Fruit fly (Drosophila melanogaster) whole organism, embryonic: ENCODE results near the gene Bgb.
A peak's percentile ranks its signal among the peaks of the same experiment; 100 is the strongest.

ENCODE experiments used
- Abd-B ChIP-seq: fragments of 200-800 bp; sonication (Bioruptor generic); optimal IDR thresholded peaks from 2 replicates; lab custom pipeline; 2018; ENCODE audit warnings: missing biosample characterization, mild to moderate bottlenecking, missing genetic modification characterization, moderate library complexity
- Ada2b ChIP-seq: fragments of 200-800 bp; sonication (Bioruptor generic); IDR thresholded peaks from 2 replicates; pipeline ENCODE4 v1.3.6; 2022; ENCODE audit warnings: missing biosample characterization, missing genetic modification characterization
- CG10147 ChIP-seq: fragments of 200-800 bp; sonication (Bioruptor generic); optimal IDR thresholded peaks from 2 replicates; lab custom pipeline; 2019; ENCODE audit warnings: missing biosample characterization, mild to moderate bottlenecking, missing genetic modification characterization, moderate library complexity
- CG12391 ChIP-seq: fragments of 200-800 bp; sonication (Bioruptor generic); optimal IDR thresholded peaks from 3 replicates; lab custom pipeline; 2018; ENCODE audit warnings: missing biosample characterization, mild to moderate bottlenecking, missing genetic modification characterization, moderate library complexity
- CG13296 ChIP-seq: fragments of 200-800 bp; sonication (Bioruptor generic); optimal IDR thresholded peaks from 3 replicates; lab custom pipeline; 2018; ENCODE audit warnings: missing biosample characterization, mild to moderate bottlenecking, missing genetic modification characterization
- CG1647 ChIP-seq: fragments of 200-800 bp; sonication (Bioruptor generic); optimal IDR thresholded peaks from 3 replicates; lab custom pipeline; 2016; ENCODE audit warnings: missing biosample characterization, missing genetic modification characterization
- CG17359 ChIP-seq: fragments of 200-800 bp; sonication (Bioruptor generic); optimal IDR thresholded peaks from 3 replicates; lab custom pipeline; 2018; ENCODE audit warnings: missing biosample characterization, mild to moderate bottlenecking, missing genetic modification characterization, moderate library complexity
- CG2678 ChIP-seq: fragments of 200-800 bp; sonication (Bioruptor generic); optimal IDR thresholded peaks from 3 replicates; lab custom pipeline; 2019; ENCODE audit warnings: missing biosample characterization, mild to moderate bottlenecking, missing genetic modification characterization, moderate library complexity
- CG3995 ChIP-seq: fragments of 200-800 bp; sonication (Bioruptor generic); optimal IDR thresholded peaks from 3 replicates; lab custom pipeline; 2016; ENCODE audit warnings: missing biosample characterization, missing genetic modification characterization
- CG4820 ChIP-seq: fragments of 200-800 bp; sonication (Bioruptor generic); optimal IDR thresholded peaks from 3 replicates; lab custom pipeline; 2016; ENCODE audit warnings: missing biosample characterization, missing genetic modification characterization
- CG5953 ChIP-seq: fragments of 200-800 bp; sonication (Bioruptor generic); IDR thresholded peaks from 2 replicates; pipeline ENCODE4 v1.3.6; 2022; ENCODE audit warnings: missing biosample characterization, missing genetic modification characterization
- CG6254 ChIP-seq: fragments of 200-800 bp; sonication (Bioruptor generic); optimal IDR thresholded peaks from 3 replicates; lab custom pipeline; 2017; ENCODE audit warnings: mild to moderate bottlenecking, missing biosample characterization, missing genetic modification reagents, missing genetic modification characterization
- CG6765 ChIP-seq: fragments of 200-800 bp; sonication (Bioruptor generic); optimal IDR thresholded peaks from 3 replicates; lab custom pipeline; 2017; ENCODE audit warnings: missing biosample characterization, mild to moderate bottlenecking, missing genetic modification characterization
- CG7271 ChIP-seq: fragments of 200-800 bp; sonication (Bioruptor generic); optimal IDR thresholded peaks from 2 replicates; lab custom pipeline; 2018; ENCODE audit warnings: missing biosample characterization, mild to moderate bottlenecking, missing genetic modification characterization, moderate library complexity
- CG8089 ChIP-seq: fragments of 200-800 bp; sonication (Bioruptor generic); optimal IDR thresholded peaks from 3 replicates; lab custom pipeline; 2016; ENCODE audit warnings: missing biosample characterization, missing genetic modification characterization
- CG9876 ChIP-seq: fragments of 200-800 bp; sonication (Bioruptor generic); optimal IDR thresholded peaks from 2 replicates; lab custom pipeline; 2016; ENCODE audit warnings: missing biosample characterization, missing genetic modification characterization
- CHES-1-like ChIP-seq: fragments of 200-800 bp; sonication (Bioruptor generic); optimal IDR thresholded peaks from 2 replicates; lab custom pipeline; 2016; ENCODE audit warnings: missing biosample characterization, missing genetic modification characterization
- CoRest ChIP-seq: fragments of 200-800 bp; sonication (Bioruptor generic); optimal IDR thresholded peaks from 3 replicates; lab custom pipeline; 2018; ENCODE audit warnings: missing biosample characterization, mild to moderate bottlenecking, missing genetic modification characterization, moderate library complexity
- Doc2 ChIP-seq: fragments of 200-800 bp; sonication (Bioruptor generic); IDR thresholded peaks from 2 replicates; pipeline ENCODE4 v1.3.6; 2022; ENCODE audit warnings: missing biosample characterization, missing genetic modification characterization
- Eip74EF ChIP-seq, 2 experiments: fragments of 200-800 bp in 1 of 2; fragments of >200 bp in 1 of 2; sonication (Bioruptor generic) in 1 of 2; optimal IDR thresholded peaks; 2 replicates each; lab custom pipeline; 2017 to 2019; ENCODE audit warnings: missing biosample characterization in 2 of 2, missing genetic modification characterization in 2 of 2, mild to moderate bottlenecking in 1 of 2, moderate library complexity in 1 of 2
- Fer3 ChIP-seq: fragments of 200-800 bp; sonication (Bioruptor generic); optimal IDR thresholded peaks from 2 replicates; lab custom pipeline; 2018; ENCODE audit warnings: missing biosample characterization, mild to moderate bottlenecking, missing genetic modification characterization, moderate library complexity
- Gug ChIP-seq: fragments of 200-800 bp; sonication (Bioruptor generic); IDR thresholded peaks from 4 replicates; pipeline ENCODE4 v1.3.6; 2022; ENCODE audit warnings: missing biosample characterization, missing genetic modification characterization
- HLH4C ChIP-seq: fragments of 200-800 bp; sonication (Bioruptor generic); IDR thresholded peaks from 3 replicates; pipeline ENCODE4 v1.3.6; 2022; ENCODE audit warnings: missing biosample characterization, missing genetic modification characterization; ENCODE audit not compliant: partially characterized antibody
- Hr78 ChIP-seq, 2 experiments: fragments of 200-800 bp in 1 of 2; fragments of >200 bp in 1 of 2; sonication (Bioruptor generic) in 1 of 2; optimal IDR thresholded peaks; 2 replicates each; lab custom pipeline; 2017 to 2019; ENCODE audit warnings: missing biosample characterization in 2 of 2, missing genetic modification characterization in 2 of 2, mild to moderate bottlenecking in 1 of 2, moderate library complexity in 1 of 2
- Lim3 ChIP-seq: fragments of 200-800 bp; sonication (Bioruptor generic); IDR thresholded peaks from 2 replicates; pipeline ENCODE4 v1.3.6; 2022; ENCODE audit warnings: missing biosample characterization, missing genetic modification characterization
- MBD-R2 ChIP-seq: fragments of 200-800 bp; sonication (Bioruptor generic); IDR thresholded peaks from 2 replicates; pipeline ENCODE4 v1.3.6; 2022; ENCODE audit warnings: missing biosample characterization, missing genetic modification characterization
- Neu2 ChIP-seq: fragments of 200-800 bp; sonication (Bioruptor generic); optimal IDR thresholded peaks from 3 replicates; lab custom pipeline; 2016; ENCODE audit warnings: missing biosample characterization, missing genetic modification characterization, borderline replicate concordance
- Oli ChIP-seq: fragments of 200-800 bp; sonication (Bioruptor generic); optimal IDR thresholded peaks from 2 replicates; lab custom pipeline; 2018; ENCODE audit warnings: missing biosample characterization, mild to moderate bottlenecking, missing genetic modification characterization, moderate library complexity
- Opbp ChIP-seq: fragments of 200-800 bp; sonication (Bioruptor generic); IDR thresholded peaks from 3 replicates; pipeline ENCODE4 v1.3.6; 2022; ENCODE audit warnings: missing biosample characterization, missing genetic modification characterization; ENCODE audit not compliant: partially characterized antibody
- Rfx ChIP-seq: fragments of 200-800 bp; sonication (Bioruptor generic); IDR thresholded peaks from 2 replicates; pipeline ENCODE4 v1.3.6; 2022; ENCODE audit warnings: missing biosample characterization, missing genetic modification characterization
- Side ChIP-seq: fragments of 200-800 bp; sonication (Bioruptor generic); optimal IDR thresholded peaks from 2 replicates; lab custom pipeline; 2016; ENCODE audit warnings: missing biosample characterization, missing genetic modification characterization
- Trl ChIP-seq, 3 experiments: fragments of >200 bp in 2 of 3; fragments of 200-800 bp in 1 of 3; sonication (Bioruptor generic) in 1 of 3; optimal IDR thresholded peaks; 2 replicates in 1 of 3; 3 replicates in 2 of 3; lab custom pipeline; 2016 to 2017; ENCODE audit warnings: missing biosample characterization in 1 of 3, missing genetic modification characterization in 1 of 3
- bigmax ChIP-seq: fragments of 200-800 bp; sonication (Bioruptor generic); optimal IDR thresholded peaks from 2 replicates; lab custom pipeline; 2018; ENCODE audit warnings: missing biosample characterization, mild to moderate bottlenecking, missing genetic modification characterization
- cas ChIP-seq: fragments of 200-800 bp; sonication (Bioruptor generic); IDR thresholded peaks from 2 replicates; pipeline ENCODE4 v1.3.6; 2022; ENCODE audit warnings: missing biosample characterization, missing genetic modification characterization
- chif ChIP-seq, 2 experiments: fragments of 200-800 bp; sonication (Bioruptor generic); optimal IDR thresholded peaks; 3 replicates each; lab custom pipeline; 2016; ENCODE audit warnings: missing biosample characterization in 2 of 2, missing genetic modification characterization in 2 of 2
- dysf ChIP-seq: fragments of 200-800 bp; sonication (Bioruptor generic); IDR thresholded peaks from 3 replicates; pipeline ENCODE4 v1.3.6; 2022; ENCODE audit warnings: missing biosample characterization, missing genetic modification characterization
- en ChIP-seq: fragments of 200-800 bp; sonication (Bioruptor generic); optimal IDR thresholded peaks from 2 replicates; lab custom pipeline; 2016; ENCODE audit warnings: missing biosample characterization, missing genetic modification characterization
- esg ChIP-seq: fragments of 200-800 bp; sonication (Bioruptor generic); conservative IDR thresholded peaks from 2 replicates; pipeline ENCODE4 v1.3.6; 2022; ENCODE audit warnings: missing biosample characterization, missing genetic modification characterization
- exex ChIP-seq: fragments of 200-800 bp; sonication (Bioruptor generic); optimal IDR thresholded peaks from 4 replicates; lab custom pipeline; 2018; ENCODE audit warnings: missing biosample characterization, mild to moderate bottlenecking, missing genetic modification characterization, moderate library complexity
- hb ChIP-seq: fragments of 200-800 bp; sonication (Bioruptor generic); IDR thresholded peaks from 3 replicates; pipeline ENCODE4 v1.3.6; 2022; ENCODE audit warnings: missing biosample characterization, missing genetic modification characterization; ENCODE audit not compliant: partially characterized antibody
- hkb ChIP-seq, 2 experiments: fragments of 200-800 bp in 1 of 2; fragments of >200 bp in 1 of 2; sonication (Bioruptor generic) in 1 of 2; IDR thresholded peaks in 1 of 2; optimal IDR thresholded peaks in 1 of 2; 2 replicates each; pipeline versions ENCODE4 v1.3.6 to Lab custom; 2017 to 2022; ENCODE audit warnings: missing biosample characterization in 1 of 2, missing genetic modification characterization in 1 of 2
- jumu ChIP-seq: fragments of 200-800 bp; sonication (Bioruptor generic); optimal IDR thresholded peaks from 3 replicates; lab custom pipeline; 2016; ENCODE audit warnings: missing biosample characterization, missing genetic modification characterization
- pfk ChIP-seq: fragments of 200-800 bp; sonication (Bioruptor generic); optimal IDR thresholded peaks from 2 replicates; lab custom pipeline; 2018; ENCODE audit warnings: missing biosample characterization, mild to moderate bottlenecking, missing genetic modification characterization, moderate library complexity
- pho ChIP-seq: fragments of 200-800 bp; sonication (Bioruptor generic); optimal IDR thresholded peaks from 2 replicates; lab custom pipeline; 2016; ENCODE audit warnings: missing biosample characterization, missing genetic modification characterization
- sug ChIP-seq: fragments of 200-800 bp; optimal IDR thresholded peaks from 2 replicates; lab custom pipeline; 2019; ENCODE audit warnings: missing biosample characterization, mild to moderate bottlenecking, missing genetic modification characterization, moderate library complexity
- twi ChIP-seq: fragments of 200-800 bp; optimal IDR thresholded peaks from 2 replicates; lab custom pipeline; 2019; ENCODE audit warnings: missing biosample characterization, mild to moderate bottlenecking, missing genetic modification characterization, moderate library complexity
- unpg ChIP-seq: fragments of 200-800 bp; sonication (Bioruptor generic); optimal IDR thresholded peaks from 3 replicates; lab custom pipeline; 2018; ENCODE audit warnings: missing biosample characterization, mild to moderate bottlenecking, missing genetic modification characterization, moderate library complexity
- yki ChIP-seq: fragments of >200 bp; optimal IDR thresholded peaks from 3 replicates; lab custom pipeline; 2018

The Bgb gene

DNA sequence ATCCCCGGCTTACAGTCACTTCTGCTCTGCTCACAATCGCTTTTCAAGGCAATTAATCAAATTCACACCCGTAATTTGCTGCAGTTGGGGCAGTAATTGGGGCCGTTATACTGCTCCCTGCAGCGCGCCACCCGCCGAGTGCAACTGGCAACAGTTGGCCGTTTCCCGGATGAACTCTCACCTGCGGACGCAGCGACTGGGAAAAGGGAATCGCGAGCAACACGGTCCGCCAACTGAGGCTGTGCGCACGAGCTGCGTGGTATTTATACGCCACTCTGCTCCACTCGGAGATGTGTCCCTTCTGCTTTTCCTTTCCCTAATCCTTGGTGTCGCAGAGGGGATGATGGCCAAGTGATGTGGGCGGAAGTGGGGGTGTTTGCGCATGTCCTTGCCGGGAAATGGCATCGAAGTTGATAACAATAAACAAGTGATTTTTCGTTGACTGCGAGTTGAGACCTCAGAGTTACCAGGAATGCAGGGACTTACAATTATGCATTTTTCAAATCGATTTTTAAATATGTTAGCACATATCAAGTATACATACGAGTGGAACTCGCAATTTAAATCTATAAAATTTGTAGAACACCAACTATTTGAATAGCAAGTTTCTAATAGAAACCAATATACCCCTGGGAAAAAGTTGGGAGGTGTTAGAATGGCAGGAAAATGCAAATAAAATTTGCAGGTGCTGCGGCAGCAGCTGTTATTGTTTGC lies 10.3 kb upstream of the Bgb start, which contains the start of gene GC (continued):
- TF ChIP-seq Neu2 (GFP tag; lab: Kevin White, UChicago) (no peak), CG6254 (GFP tag; lab: Kevin White, UChicago) (no peak), CG5953 (GFP tag; lab: Robert Waterston, UW) (0 out of 2 replicates have a peak, but pooled peaks have one; percentile 5), Hr78 (GFP tag; optimal IDR thresholded peaks at IDR 0.05; lab: Kevin White, UChicago) (no peak), dysf (GFP tag; lab: Robert Waterston, UW) (no peak), Opbp (GFP tag; lab: Robert Waterston, UW) (no peak), CG13296 (GFP tag; lab: Kevin White, UChicago) (no peak), CG1647 (GFP tag; lab: Kevin White, UChicago) (no peak), Side (GFP tag; lab: Kevin White, UChicago) (no peak), CG2678 (tag; lab: Kevin White, UChicago) (no peak), CG8089 (no peak), pfk (GFP tag; lab: Kevin White, UChicago) (no peak), bigmax (GFP tag; lab: Kevin White, UChicago) (no peak), cas (GFP tag; lab: Robert Waterston, UW) (no peak), Fer3 (tag; lab: Kevin White, UChicago) (no peak), CG6765 (GFP tag; lab: Kevin White, UChicago) (no peak), sug (tag; lab: Kevin White, UChicago) (no peak), CG3995 (GFP tag; lab: Kevin White, UChicago) (no peak), Ada2b (GFP tag; lab: Robert Waterston, UW) (no peak), yki (no peak), Rfx (GFP tag; lab: Robert Waterston, UW) (0 out of 2 replicates have a peak, but pooled peaks have one; percentile 13), CG12391 (peak; percentile 4), hb (no peak), CoRest (peak; percentile 5), Oli (tag; lab: Kevin White, UChicago) (no peak), Trl (optimal IDR thresholded peaks at IDR 0.05; lab: Kevin White, UChicago) (no peak), Trl (GFP tag; optimal IDR thresholded peaks at IDR 0.05; lab: Kevin White, UChicago) (no peak), MBD-R2 (GFP tag; lab: Robert Waterston, UW) (no peak), CG4820 (GFP tag; lab: Kevin White, UChicago) (no peak), HLH4C (GFP tag; lab: Robert Waterston, UW) (no peak), chif (GFP tag; optimal IDR thresholded peaks at IDR 0.05; lab: Kevin White, UChicago) (no peak), CHES-1-like (no peak), twi (tag; lab: Kevin White, UChicago) (no peak), unpg (GFP tag; lab: Kevin White, UChicago) (no peak), jumu (GFP tag; lab: Kevin White, UChicago) (no peak), CG17359 (tag; lab: Kevin White, UChicago) (no peak), hkb (optimal IDR thresholded peaks at IDR 0.05; lab: Kevin White, UChicago) (no peak), hkb (GFP tag; IDR thresholded peaks at IDR 0.05; lab: Robert Waterston, UW) (no peak), pho (GFP tag; lab: Kevin White, UChicago) (peak; percentile 16), Doc2 (GFP tag; lab: Robert Waterston, UW) (no peak), en (GFP tag; lab: Kevin White, UChicago) (no peak), esg (GFP tag; lab: Robert Waterston, UW) (peak; percentile 32; the same call in 1 of the 2 replicates), Gug (GFP tag; lab: Robert Waterston, UW) (no peak), Lim3 (no peak), Abd-B (GFP tag; lab: Kevin White, UChicago) (no peak), CG9876 (GFP tag; lab: Kevin White, UChicago) (no peak), Eip74EF (GFP tag; optimal IDR thresholded peaks at IDR 0.05; lab: Kevin White, UChicago) (no peak), CG7271 (tag; lab: Kevin White, UChicago) (no peak), exex (no peak), CG10147 (GFP tag; lab: Kevin White, UChicago) (no peak)
